Worm (Caenorhabditis elegans): ENCODE results near the gene Y81G3A.1.

Y81G3A.1 gene

DNA sequence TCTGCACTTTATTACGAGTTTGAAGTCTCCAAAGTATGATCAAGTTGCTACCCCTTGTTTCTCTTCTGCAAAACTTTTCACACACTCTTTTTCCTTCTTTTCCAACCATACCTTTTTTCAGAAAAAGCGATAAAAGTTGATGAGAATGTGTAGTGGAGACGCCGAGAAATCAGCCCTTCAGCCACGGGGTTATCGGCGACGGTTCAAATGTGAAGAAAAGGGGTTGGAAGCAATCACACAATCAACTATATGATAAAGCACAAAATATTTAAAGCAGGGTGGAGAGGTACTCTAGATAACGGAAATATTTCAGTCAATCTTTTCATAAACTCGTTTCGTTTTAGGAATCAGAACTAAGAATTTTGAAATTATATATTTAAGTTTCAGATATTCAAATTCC lies 10.6 kb downstream of the Y81G3A.1 start, which contains the start of gene F42G4.5:
F42G4.5 (plus strand) TSS at position 379 of the 400 bp plus-strand sequence.
- TF ChIP-seq pqm-1 (tag; optimal IDR thresholded peaks at IDR 0.05): peak; percentile 79
- TF ChIP-seq elt-2 (tag; optimal IDR thresholded peaks at IDR 0.05): peak; percentile 69
- no peak for TF ChIP-seq nhr-19 (GFP tag; conservative IDR thresholded peaks at IDR 0.05)
- peak in 1 of 2 experiments; percentile 33 for TF ChIP-seq lin-35 (GFP tag; optimal IDR thresholded peaks at IDR 0.05)

ce11 chrII:13066777-13067290 lies 16.9 kb downstream of the Y81G3A.1 start:
- no peak for TF ChIP-seq elt-2 (tag; optimal IDR thresholded peaks at IDR 0.05)
- no peak for TF ChIP-seq snpc-4 (tag; optimal IDR thresholded peaks at IDR 0.05)
- no peak for TF ChIP-seq ceh-63 (GFP tag; optimal IDR thresholded peaks at IDR 0.05)
- no peak for TF ChIP-seq efl-3 (GFP tag; optimal IDR thresholded peaks at IDR 0.05)
- TF ChIP-seq fos-1 (tag; optimal IDR thresholded peaks at IDR 0.05): no peak
- peak; percentile 39 for TF ChIP-seq dsc-1 (tag; optimal IDR thresholded peaks at IDR 0.05)
- no peak for TF ChIP-seq unc-30 (tag; optimal IDR thresholded peaks at IDR 0.05)
- no peak for TF ChIP-seq nhr-84 (tag; optimal IDR thresholded peaks at IDR 0.05)
- TF ChIP-seq swsn-7 (tag; optimal IDR thresholded peaks at IDR 0.05): no peak
- TF ChIP-seq nhr-12 (tag; optimal IDR thresholded peaks at IDR 0.05): no peak
- no peak for TF ChIP-seq ztf-4 (tag; optimal IDR thresholded peaks at IDR 0.05)
- no peak for TF ChIP-seq sptf-1 (tag; optimal IDR thresholded peaks at IDR 0.05)
- TF ChIP-seq tlp-1 (tag; optimal IDR thresholded peaks at IDR 0.05): no peak
- TF ChIP-seq ceh-8 (GFP tag; optimal IDR thresholded peaks at IDR 0.05): peak; percentile 11
- TF ChIP-seq ets-5 (GFP tag; IDR thresholded peaks at IDR 0.05): no peak
- TF ChIP-seq hlh-4 (tag; optimal IDR thresholded peaks at IDR 0.05): no peak
- no peak for TF ChIP-seq mab-9 (GFP tag; IDR thresholded peaks at IDR 0.05)
- no peak for TF ChIP-seq hpl-2 (GFP tag; optimal IDR thresholded peaks at IDR 0.05)
- TF ChIP-seq unc-86 (tag; optimal IDR thresholded peaks at IDR 0.05): no peak
- no peak for TF ChIP-seq efl-1 (optimal IDR thresholded peaks at IDR 0.05)
- TF ChIP-seq efl-1 (GFP tag; optimal IDR thresholded peaks at IDR 0.05 in 1 of 2): no peak
- TF ChIP-seq dpl-1 (GFP tag; optimal IDR thresholded peaks at IDR 0.05): no peak
- no peak for TF ChIP-seq Y116A8C.19 (tag; optimal IDR thresholded peaks at IDR 0.05; ENCODE audit: borderline replicate concordance)
- TF ChIP-seq lir-3 (tag; optimal IDR thresholded peaks at IDR 0.05; ENCODE audit: poor library complexity): no peak
- no peak for TF ChIP-seq nhr-11 (tag; optimal IDR thresholded peaks at IDR 0.05)
- peak; percentile 20 for TF ChIP-seq snu-23 (GFP tag; optimal IDR thresholded peaks at IDR 0.05)
- TF ChIP-seq blmp-1 (tag; optimal IDR thresholded peaks at IDR 0.05): no peak
- no peak for TF ChIP-seq xbp-1 (tag; optimal IDR thresholded peaks at IDR 0.05)
- TF ChIP-seq lin-15B (tag; optimal IDR thresholded peaks at IDR 0.05): no peak
- TF ChIP-seq egl-27 (tag; optimal IDR thresholded peaks at IDR 0.05): no peak
- no peak for TF ChIP-seq aha-1 (tag; optimal IDR thresholded peaks at IDR 0.05)
- peak; percentile 69 for TF ChIP-seq lin-14 (GFP tag; optimal IDR thresholded peaks at IDR 0.05)
- TF ChIP-seq zip-4 (GFP tag; optimal IDR thresholded peaks at IDR 0.05): no peak
- no peak for TF ChIP-seq sox-4 (tag; optimal IDR thresholded peaks at IDR 0.05)
- peak in 1 of 2 experiments; percentile 29 for TF ChIP-seq lsy-2 (tag; optimal IDR thresholded peaks at IDR 0.05)
- peak; percentile 14 for TF ChIP-seq nhr-20 (tag; optimal IDR thresholded peaks at IDR 0.05)
- TF ChIP-seq ama-1 (optimal IDR thresholded peaks at IDR 0.05): no peak
- TF ChIP-seq fkh-10 (GFP tag; optimal IDR thresholded peaks at IDR 0.05): no peak
- TF ChIP-seq nhr-76 (tag; optimal IDR thresholded peaks at IDR 0.05): no peak
- TF ChIP-seq nhr-28 (tag; optimal IDR thresholded peaks at IDR 0.05): no peak
- peak; percentile 4 for TF ChIP-seq tbx-2 (tag; optimal IDR thresholded peaks at IDR 0.05)
- no peak for TF ChIP-seq sup-37 (GFP tag; optimal IDR thresholded peaks at IDR 0.05)
- no peak for TF ChIP-seq ceh-90 (tag; optimal IDR thresholded peaks at IDR 0.05)
- no peak for TF ChIP-seq pqm-1 (tag; optimal IDR thresholded peaks at IDR 0.05)
- TF ChIP-seq unc-130 (tag; optimal IDR thresholded peaks at IDR 0.05): no peak
- no peak for TF ChIP-seq unc-62 (GFP tag; optimal IDR thresholded peaks at IDR 0.05)
- TF ChIP-seq lin-35 (GFP tag; optimal IDR thresholded peaks at IDR 0.05): no peak
- TF ChIP-seq mdl-1 (tag; optimal IDR thresholded peaks at IDR 0.05): no peak
- TF ChIP-seq ceh-88 (GFP tag; IDR thresholded peaks at IDR 0.05): no peak
- TF ChIP-seq pag-3 (tag; optimal IDR thresholded peaks at IDR 0.05; ENCODE audit: borderline replicate concordance, insufficient read depth): no peak
- TF ChIP-seq aly-2 (tag; optimal IDR thresholded peaks at IDR 0.05): no peak
